Fruit fly (Drosophila melanogaster) Kc167 (cell line): ENCODE data around the gene CG43703.

Experiments used
- Sin3A ChIP-seq: fragments of >200 bp; optimal IDR thresholded peaks from 2 replicates; lab custom pipeline; 2018; ENCODE audit warnings: missing external identifiers
- insv ChIP-seq: fragments of >200 bp; optimal IDR thresholded peaks from 3 replicates; lab custom pipeline; 2018; ENCODE audit warnings: missing external identifiers
- psq ChIP-seq: fragments of >200 bp; optimal IDR thresholded peaks from 2 replicates; lab custom pipeline; 2017; ENCODE audit warnings: missing external identifiers

- no peak for TF ChIP-seq psq (lab: Kevin White, UChicago)
- TF ChIP-seq insv (lab: Kevin White, UChicago): no peak
- TF ChIP-seq Sin3A: no peak
Observed at dm6 chr2L:3737682-3738081, 27.6 kb upstream of the CG43703 start.
